Fruit fly (Drosophila melanogaster): ENCODE results near the gene CG14687.

The CG14687 gene

DNA sequence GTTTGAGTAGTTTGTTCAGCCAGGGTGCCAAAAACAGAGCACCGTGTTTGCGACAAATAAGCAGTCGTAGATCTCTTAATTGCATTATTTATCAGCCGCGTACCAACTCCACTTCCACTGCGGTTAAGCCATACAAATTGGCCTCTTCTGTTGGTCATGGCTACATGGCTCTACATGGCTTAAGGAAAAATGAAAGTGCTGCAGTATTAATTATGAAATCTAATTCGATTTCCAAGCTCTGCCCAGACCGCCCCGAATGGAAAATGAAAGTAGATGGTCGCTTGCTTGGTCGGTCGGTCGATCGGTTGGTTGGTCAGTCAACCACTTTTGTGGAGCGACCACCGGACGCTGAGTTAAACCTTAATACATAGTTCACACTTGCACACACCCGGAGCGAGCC lies 44.2 kb downstream of the CG14687 start:
- no peak for TF ChIP-seq h (GFP tag; optimal IDR thresholded peaks at IDR 0.05)
- TF ChIP-seq sv (GFP tag; optimal IDR thresholded peaks at IDR 0.05), result no peak
- no peak for TF ChIP-seq HLH106 (tag; optimal IDR thresholded peaks at IDR 0.05)
- TF ChIP-seq brk (GFP tag; optimal IDR thresholded peaks at IDR 0.05), result no peak
- TF ChIP-seq foxo (GFP tag; optimal IDR thresholded peaks at IDR 0.05), result no peak
- TF ChIP-seq Vsx2 (GFP tag; optimal IDR thresholded peaks at IDR 0.05; ENCODE audit: partially characterized antibody), result no peak
- no peak for TF ChIP-seq Sp1 (GFP tag; optimal IDR thresholded peaks at IDR 0.05)
- no peak for TF ChIP-seq Jra (GFP tag; optimal IDR thresholded peaks at IDR 0.05)
- no peak for TF ChIP-seq usp (GFP tag; optimal IDR thresholded peaks at IDR 0.05)
- TF ChIP-seq Hr78 (GFP tag; optimal IDR thresholded peaks at IDR 0.05), result no peak
- no peak for TF ChIP-seq Rel (GFP tag; optimal IDR thresholded peaks at IDR 0.05)
- no peak for TF ChIP-seq Rel (tag; optimal IDR thresholded peaks at IDR 0.05)
- no peak for TF ChIP-seq sage (GFP tag; optimal IDR thresholded peaks at IDR 0.05)
- no peak for TF ChIP-seq tai (GFP tag; optimal IDR thresholded peaks at IDR 0.05)

DNA sequence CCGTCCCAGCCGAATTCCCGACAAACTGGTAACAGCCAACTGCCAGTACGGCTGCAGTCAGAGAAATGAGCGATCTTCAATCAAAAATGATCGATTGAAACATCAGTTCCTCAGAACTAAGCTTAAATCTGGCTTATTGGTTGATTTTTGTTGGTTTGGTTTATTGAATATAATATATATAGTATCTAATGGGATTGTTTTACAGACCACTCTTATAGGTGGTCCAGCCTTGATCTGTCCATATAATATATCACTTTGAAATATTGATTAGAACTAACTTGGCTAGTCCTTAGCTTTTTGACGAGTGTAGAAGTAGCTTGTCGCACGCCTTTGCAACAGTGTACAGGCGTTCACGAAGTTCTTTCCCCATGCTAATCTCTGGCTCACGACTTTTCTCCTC lies 49.7 kb downstream of the CG14687 start:
- TF ChIP-seq GATAd (GFP tag; optimal IDR thresholded peaks at IDR 0.05), result no peak
- TF ChIP-seq HLH106 (tag; optimal IDR thresholded peaks at IDR 0.05), result peak; percentile 19
- peak in 1 of 2 experiments; percentile 12 for TF ChIP-seq foxo (GFP tag; optimal IDR thresholded peaks at IDR 0.05)
- no peak for TF ChIP-seq Hr83 (GFP tag; optimal IDR thresholded peaks at IDR 0.05; ENCODE audit: poor library complexity, severe bottlenecking)
- TF ChIP-seq h (GFP tag; optimal IDR thresholded peaks at IDR 0.05), result peak; percentile 25
- TF ChIP-seq OdsH (GFP tag; optimal IDR thresholded peaks at IDR 0.05), result peak; percentile 13
- peak; percentile 17 for TF ChIP-seq Sp1 (GFP tag; optimal IDR thresholded peaks at IDR 0.05)
